Fruit fly (Drosophila melanogaster) whole organism, embryonic: ENCODE results near the gene beta4GalNAcTB.

Experiments used
- ATbp ChIP-seq: fragments of 200-800 bp; sonication (Bioruptor generic); optimal IDR thresholded peaks from 2 replicates; lab custom pipeline; 2017; ENCODE audit warnings: missing biosample characterization, mild to moderate bottlenecking, missing genetic modification characterization, missing genetic modification reagents
- Asciz ChIP-seq: fragments of 200-800 bp; sonication (Bioruptor generic); optimal IDR thresholded peaks from 2 replicates; lab custom pipeline; 2017; ENCODE audit warnings: missing biosample characterization, mild to moderate bottlenecking, missing genetic modification characterization, missing genetic modification reagents
- Atf6 ChIP-seq: fragments of 200-800 bp; sonication (Bioruptor generic); IDR thresholded peaks from 2 replicates; pipeline ENCODE4 v1.3.6; 2022; ENCODE audit warnings: missing biosample characterization, missing genetic modification characterization
- BtbVII ChIP-seq: fragments of 200-800 bp; sonication (Bioruptor generic); optimal IDR thresholded peaks from 3 replicates; lab custom pipeline; 2017; ENCODE audit warnings: missing biosample characterization, mild to moderate bottlenecking, missing genetic modification characterization
- CG10209 ChIP-seq: fragments of 200-800 bp; sonication (Bioruptor generic); optimal IDR thresholded peaks from 3 replicates; lab custom pipeline; 2017; ENCODE audit warnings: missing biosample characterization, mild to moderate bottlenecking, missing genetic modification characterization, missing genetic modification reagents
- CG10274 ChIP-seq: fragments of 200-800 bp; sonication (Bioruptor generic); optimal IDR thresholded peaks from 3 replicates; lab custom pipeline; 2017; ENCODE audit warnings: missing biosample characterization, mild to moderate bottlenecking, missing genetic modification characterization
- CG12071 ChIP-seq: fragments of 200-800 bp; sonication (Bioruptor generic); optimal IDR thresholded peaks from 3 replicates; lab custom pipeline; 2018; ENCODE audit warnings: missing biosample characterization, mild to moderate bottlenecking, missing genetic modification characterization
- CG1233 ChIP-seq: fragments of 200-800 bp; sonication (Bioruptor generic); optimal IDR thresholded peaks from 4 replicates; lab custom pipeline; 2018; ENCODE audit warnings: missing biosample characterization, mild to moderate bottlenecking, missing genetic modification characterization
- CG13123 ChIP-seq: fragments of 200-800 bp; sonication (Bioruptor generic); optimal IDR thresholded peaks from 2 replicates; lab custom pipeline; 2016; ENCODE audit warnings: missing biosample characterization, missing genetic modification characterization
- CG14667 ChIP-seq: fragments of 200-800 bp; sonication (Bioruptor generic); IDR thresholded peaks from 2 replicates; pipeline ENCODE4 v1.3.6; 2022; ENCODE audit warnings: missing biosample characterization, missing genetic modification characterization
- CG15479 ChIP-seq: fragments of 200-800 bp; sonication (Bioruptor generic); optimal IDR thresholded peaks from 3 replicates; lab custom pipeline; 2019; ENCODE audit warnings: missing biosample characterization, mild to moderate bottlenecking, missing genetic modification characterization, moderate library complexity
- CG15514 ChIP-seq: fragments of 200-800 bp; sonication (Bioruptor generic); optimal IDR thresholded peaks from 3 replicates; lab custom pipeline; 2017; ENCODE audit warnings: missing biosample characterization, missing genetic modification characterization, mild to moderate bottlenecking, moderate library complexity, missing genetic modification reagents
- CG16863 ChIP-seq: fragments of 200-800 bp; sonication (Bioruptor generic); optimal IDR thresholded peaks from 3 replicates; lab custom pipeline; 2016; ENCODE audit warnings: missing biosample characterization, missing genetic modification characterization
- CG18599 ChIP-seq: fragments of 200-800 bp; sonication (Bioruptor generic); optimal IDR thresholded peaks from 3 replicates; lab custom pipeline; 2017; ENCODE audit warnings: missing biosample characterization, missing genetic modification characterization, mild to moderate bottlenecking, moderate library complexity, missing genetic modification reagents
- CG2678 ChIP-seq: fragments of 200-800 bp; sonication (Bioruptor generic); optimal IDR thresholded peaks from 3 replicates; lab custom pipeline; 2019; ENCODE audit warnings: missing biosample characterization, mild to moderate bottlenecking, missing genetic modification characterization, moderate library complexity
- CG31441 ChIP-seq: fragments of 200-800 bp; sonication (Bioruptor generic); IDR thresholded peaks from 2 replicates; pipeline ENCODE4 v1.3.6; 2022; ENCODE audit warnings: missing biosample characterization, missing genetic modification characterization
- CG34376 ChIP-seq: fragments of 200-800 bp; sonication (Bioruptor generic); optimal IDR thresholded peaks from 2 replicates; lab custom pipeline; 2018; ENCODE audit warnings: missing biosample characterization, mild to moderate bottlenecking, missing genetic modification characterization
- CG34422 ChIP-seq: fragments of 200-800 bp; sonication (Bioruptor generic); IDR thresholded peaks from 3 replicates; pipeline ENCODE4 v1.3.6; 2022; ENCODE audit warnings: missing biosample characterization, missing genetic modification characterization
- CG3847 ChIP-seq: fragments of 200-800 bp; sonication (Bioruptor generic); IDR thresholded peaks from 2 replicates; pipeline ENCODE4 v1.3.6; 2022; ENCODE audit warnings: missing biosample characterization, missing genetic modification characterization
- CG4404 ChIP-seq: fragments of 200-800 bp; sonication (Bioruptor generic); IDR thresholded peaks from 2 replicates; pipeline ENCODE4 v1.3.6; 2022; ENCODE audit warnings: missing biosample characterization, missing genetic modification characterization
- CG4424 ChIP-seq: fragments of 200-800 bp; sonication (Bioruptor generic); optimal IDR thresholded peaks from 3 replicates; lab custom pipeline; 2016; ENCODE audit warnings: missing biosample characterization, missing genetic modification characterization
- CG6813 ChIP-seq: fragments of 200-800 bp; sonication (Bioruptor generic); optimal IDR thresholded peaks from 2 replicates; lab custom pipeline; 2017; ENCODE audit warnings: missing biosample characterization, missing genetic modification characterization, mild to moderate bottlenecking, moderate library complexity, missing genetic modification reagents
- CG6854 ChIP-seq: fragments of 200-800 bp; sonication (Bioruptor generic); optimal IDR thresholded peaks from 3 replicates; lab custom pipeline; 2017; ENCODE audit warnings: missing biosample characterization, mild to moderate bottlenecking, missing genetic modification characterization
- CG8765 ChIP-seq: fragments of 200-800 bp; sonication (Bioruptor generic); IDR thresholded peaks from 2 replicates; pipeline ENCODE4 v1.3.6; 2022; ENCODE audit warnings: missing biosample characterization, missing genetic modification characterization
- Dip3 ChIP-seq: fragments of 200-800 bp; sonication (Bioruptor generic); optimal IDR thresholded peaks from 3 replicates; lab custom pipeline; 2016; ENCODE audit warnings: missing biosample characterization, missing genetic modification characterization
- Eip74EF ChIP-seq, 2 experiments: fragments of 200-800 bp in 1 of 2; fragments of >200 bp in 1 of 2; sonication (Bioruptor generic) in 1 of 2; optimal IDR thresholded peaks; 2 replicates each; lab custom pipeline; 2017 to 2019; ENCODE audit warnings: missing biosample characterization in 2 of 2, missing genetic modification characterization in 2 of 2, mild to moderate bottlenecking in 1 of 2, moderate library complexity in 1 of 2
- HHEX ChIP-seq: fragments of 200-800 bp; sonication (Bioruptor generic); optimal IDR thresholded peaks from 3 replicates; lab custom pipeline; 2017; ENCODE audit warnings: missing biosample characterization, mild to moderate bottlenecking, missing genetic modification characterization, missing genetic modification reagents
- HmgZ ChIP-seq: fragments of 200-800 bp; sonication (Bioruptor generic); optimal IDR thresholded peaks from 2 replicates; lab custom pipeline; 2018; ENCODE audit warnings: missing biosample characterization, mild to moderate bottlenecking, missing genetic modification characterization
- MTF-1 ChIP-seq: fragments of 200-800 bp; sonication (Bioruptor generic); optimal IDR thresholded peaks from 2 replicates; lab custom pipeline; 2018; ENCODE audit warnings: missing biosample characterization, mild to moderate bottlenecking, missing genetic modification characterization, borderline replicate concordance
- Med ChIP-seq: fragments of 200-800 bp; sonication (Bioruptor generic); peaks from one replicate; lab custom pipeline; 2016; ENCODE audit warnings: missing biosample characterization, missing genetic modification characterization, mild to moderate bottlenecking, inconsistent platforms, moderate library complexity
- NFAT ChIP-seq: fragments of 200-800 bp; sonication (Bioruptor generic); IDR thresholded peaks from 2 replicates; pipeline ENCODE4 v1.3.6; 2022; ENCODE audit warnings: missing biosample characterization, missing genetic modification characterization
- Pdp1 ChIP-seq, 2 experiments: fragments of 200-800 bp; sonication (Bioruptor generic); optimal IDR thresholded peaks; 3 replicates each; lab custom pipeline; 2016; ENCODE audit warnings: missing biosample characterization in 2 of 2, missing genetic modification characterization in 2 of 2, mild to moderate bottlenecking in 1 of 2, moderate library complexity in 1 of 2
- Six4 ChIP-seq: fragments of 200-800 bp; sonication (Bioruptor generic); optimal IDR thresholded peaks from 2 replicates; lab custom pipeline; 2016; ENCODE audit warnings: missing biosample characterization, missing genetic modification characterization
- ase ChIP-seq: fragments of 200-800 bp; sonication (Bioruptor generic); IDR thresholded peaks from 3 replicates; pipeline ENCODE4 v1.3.6; 2022; ENCODE audit warnings: missing biosample characterization, missing genetic modification characterization
- ci ChIP-seq: fragments of 200-800 bp; sonication (Bioruptor generic); IDR thresholded peaks from 3 replicates; pipeline ENCODE4 v1.3.6; 2022; ENCODE audit warnings: missing biosample characterization, missing genetic modification characterization
- fd102C ChIP-seq: fragments of 200-800 bp; sonication (Bioruptor generic); optimal IDR thresholded peaks from 2 replicates; lab custom pipeline; 2018; ENCODE audit warnings: missing biosample characterization, mild to moderate bottlenecking, missing genetic modification characterization, moderate library complexity
- fd3F ChIP-seq: fragments of 200-800 bp; sonication (Bioruptor generic); optimal IDR thresholded peaks from 2 replicates; lab custom pipeline; 2018; ENCODE audit warnings: missing biosample characterization, mild to moderate bottlenecking, missing genetic modification characterization, moderate library complexity
- grn ChIP-seq: fragments of 200-800 bp; sonication (Bioruptor generic); optimal IDR thresholded peaks from 3 replicates; lab custom pipeline; 2017; ENCODE audit warnings: missing biosample characterization, missing genetic modification characterization
- hkb ChIP-seq, 2 experiments: fragments of 200-800 bp in 1 of 2; fragments of >200 bp in 1 of 2; sonication (Bioruptor generic) in 1 of 2; IDR thresholded peaks in 1 of 2; optimal IDR thresholded peaks in 1 of 2; 2 replicates each; pipeline versions ENCODE4 v1.3.6 to Lab custom; 2017 to 2022; ENCODE audit warnings: missing biosample characterization in 1 of 2, missing genetic modification characterization in 1 of 2
- insv ChIP-seq, 2 experiments: fragments of 200-800 bp; sonication (Bioruptor generic); optimal IDR thresholded peaks; 3 replicates each; lab custom pipeline; 2016 to 2018; ENCODE audit warnings: missing biosample characterization in 2 of 2, missing genetic modification characterization in 2 of 2
- kni ChIP-seq: fragments of 200-800 bp; sonication (Bioruptor generic); optimal IDR thresholded peaks from 3 replicates; lab custom pipeline; 2017; ENCODE audit warnings: mild to moderate bottlenecking, missing biosample characterization, missing genetic modification reagents, missing genetic modification characterization
- knrl ChIP-seq: fragments of 200-800 bp; sonication (Bioruptor generic); IDR thresholded peaks from 3 replicates; pipeline ENCODE4 v1.3.6; 2022; ENCODE audit warnings: missing biosample characterization, missing genetic modification characterization; ENCODE audit not compliant: partially characterized antibody
- lab ChIP-seq: fragments of 200-800 bp; sonication (Bioruptor generic); optimal IDR thresholded peaks from 3 replicates; lab custom pipeline; 2017; ENCODE audit warnings: missing biosample characterization, missing genetic modification characterization, mild to moderate bottlenecking, moderate library complexity, missing genetic modification reagents
- sd ChIP-seq: fragments of 200-800 bp; sonication (Bioruptor generic); optimal IDR thresholded peaks from 3 replicates; lab custom pipeline; 2018; ENCODE audit warnings: missing biosample characterization, mild to moderate bottlenecking, missing genetic modification characterization, moderate library complexity
- sens ChIP-seq: fragments of 200-800 bp; sonication (Bioruptor generic); peaks from one replicate; lab custom pipeline; 2016; ENCODE audit warnings: missing biosample characterization, missing genetic modification characterization
- so ChIP-seq: fragments of 200-800 bp; sonication (Bioruptor generic); IDR thresholded peaks from 3 replicates; pipeline ENCODE4 v1.3.6; 2022; ENCODE audit warnings: missing biosample characterization, missing genetic modification characterization
- vfl ChIP-seq: fragments of 200-800 bp; sonication (Bioruptor generic); optimal IDR thresholded peaks from 2 replicates; lab custom pipeline; 2016; ENCODE audit warnings: missing biosample characterization, missing genetic modification characterization
- wek ChIP-seq: fragments of 200-800 bp; sonication (Bioruptor generic); optimal IDR thresholded peaks from 3 replicates; lab custom pipeline; 2018; ENCODE audit warnings: missing biosample characterization, mild to moderate bottlenecking, missing genetic modification characterization, moderate library complexity
- zfh2 ChIP-seq: fragments of 200-800 bp; sonication (Bioruptor generic); optimal IDR thresholded peaks from 2 replicates; lab custom pipeline; 2016; ENCODE audit warnings: missing biosample characterization, missing genetic modification characterization

beta4GalNAcTB gene

DNA sequence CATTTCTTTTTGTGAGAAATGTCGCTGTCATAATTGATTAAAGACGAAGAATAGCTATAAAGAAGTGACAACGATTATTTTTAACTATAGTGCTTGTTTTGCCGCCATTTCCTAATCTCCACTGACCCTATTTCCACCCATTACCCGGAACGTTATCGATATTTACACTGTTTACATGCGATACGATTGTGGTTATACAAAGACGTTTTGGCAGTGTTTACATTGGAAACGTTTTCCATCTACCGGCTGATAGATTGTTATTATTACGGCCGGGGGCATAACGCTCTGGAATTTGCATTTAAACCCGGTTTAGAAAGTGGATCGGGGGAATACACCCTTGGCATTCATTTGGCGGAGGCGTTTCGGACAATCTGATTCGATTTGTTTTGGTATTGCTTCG is 32.5 kb upstream of the beta4GalNAcTB start (continued):
- TF ChIP-seq CG13123 (no peak), hkb (optimal IDR thresholded peaks at IDR 0.05; lab: Kevin White, UChicago) (no peak), hkb (GFP tag; IDR thresholded peaks at IDR 0.05; lab: Robert Waterston, UW) (0 out of 2 replicates have a peak, but pooled peaks have one; percentile 23), CG6854 (GFP tag; lab: Kevin White, UChicago) (peak; percentile 15), CG15514 (peak; percentile 11), Eip74EF (GFP tag; optimal IDR thresholded peaks at IDR 0.05; lab: Kevin White, UChicago) (no peak), Atf6 (GFP tag; lab: Robert Waterston, UW) (peak; percentile 17; the same call in 1 of the 2 replicates), BtbVII (peak; percentile 22), CG18599 (GFP tag; lab: Kevin White, UChicago) (peak; percentile 36), CG2678 (tag; lab: Kevin White, UChicago) (peak; percentile 10), CG10209 (GFP tag; lab: Kevin White, UChicago) (peak; percentile 19), grn (GFP tag; lab: Kevin White, UChicago) (peak; percentile 49), fd102C (GFP tag; lab: Kevin White, UChicago) (peak; percentile 32), CG3847 (no peak), CG14667 (GFP tag; lab: Robert Waterston, UW) (no peak), HHEX (GFP tag; lab: Kevin White, UChicago) (peak; percentile 34), CG16863 (GFP tag; lab: Kevin White, UChicago) (no peak), Pdp1 (GFP tag; optimal IDR thresholded peaks at IDR 0.05; lab: Kevin White, UChicago) (peak in 1 of 2 experiments; percentile 62), CG34376 (peak; percentile 4), NFAT (GFP tag; lab: Robert Waterston, UW) (no peak), Med (GFP tag; lab: Kevin White, UChicago) (peak; percentile 81), ci (GFP tag; lab: Robert Waterston, UW) (peak; percentile 21; the same call in 1 of the 3 replicates), ase (GFP tag; lab: Robert Waterston, UW) (no peak), CG8765 (GFP tag; lab: Robert Waterston, UW) (no peak), kni (no peak), HmgZ (tag; lab: Kevin White, UChicago) (no peak), Six4 (no peak), MTF-1 (GFP tag; lab: Kevin White, UChicago) (peak; percentile 22), CG31441 (GFP tag; lab: Robert Waterston, UW) (no peak), CG6813 (GFP tag; lab: Kevin White, UChicago) (peak; percentile 32), so (GFP tag; lab: Robert Waterston, UW) (peak; percentile 47; the same call in 1 of the 3 replicates), ATbp (GFP tag; lab: Kevin White, UChicago) (peak; percentile 58), sd (tag; lab: Kevin White, UChicago) (peak; percentile 21), CG15479 (GFP tag; lab: Kevin White, UChicago) (peak; percentile 12), vfl (GFP tag; lab: Kevin White, UChicago) (no peak), CG4404 (no peak), wek (GFP tag; lab: Kevin White, UChicago) (peak; percentile 61), CG12071 (peak; percentile 47), CG4424 (GFP tag; lab: Kevin White, UChicago) (no peak), CG1233 (peak; percentile 27), CG34422 (no peak), zfh2 (GFP tag; lab: Kevin White, UChicago) (no peak), fd3F (GFP tag; lab: Kevin White, UChicago) (no peak), insv (GFP tag; optimal IDR thresholded peaks at IDR 0.05; lab: Kevin White, UChicago) (peak in 1 of 2 experiments; percentile 2), lab (peak; percentile 60), knrl (GFP tag; lab: Robert Waterston, UW) (no peak), sens (GFP tag; lab: Kevin White, UChicago) (peak; percentile 69), Dip3 (GFP tag; lab: Kevin White, UChicago) (no peak), CG10274 (GFP tag; lab: Kevin White, UChicago) (no peak), Asciz (GFP tag; lab: Kevin White, UChicago) (peak; percentile 24)
